Fruit fly (Drosophila melanogaster): ENCODE results near the gene CG31064.

- TF ChIP-seq CG32121 (GFP tag; IDR thresholded peaks at IDR 0.05) (peak; percentile 85), rn (GFP tag; IDR thresholded peaks at IDR 0.05) (peak; percentile 70; the same call in 1 of the 2 replicates), gl (tag; optimal IDR thresholded peaks at IDR 0.05) (no peak), CG9948 (tag; optimal IDR thresholded peaks at IDR 0.05) (peak; percentile 64), D1 (tag; optimal IDR thresholded peaks at IDR 0.05) (no peak), Snoo (tag; optimal IDR thresholded peaks at IDR 0.05) (peak; percentile 72), CG14655 (GFP tag; optimal IDR thresholded peaks at IDR 0.05) (no peak), CG13204 (GFP tag; optimal IDR thresholded peaks at IDR 0.05) (no peak), CG8301 (tag; optimal IDR thresholded peaks at IDR 0.05) (peak; percentile 64), CG34367 (tag; optimal IDR thresholded peaks at IDR 0.05) (peak; percentile 71)
Observed at dm6 chr3R:27253136-27253920, 14.4 kb upstream of the CG31064 start, which contains the start of gene pll.

Measured in whole organism, pupa.